Fruit fly (Drosophila melanogaster) whole organism, prepupa: ENCODE data around the gene GILT3.
A peak's percentile ranks its signal among the peaks of the same experiment; 100 is the strongest.

ENCODE experiments used
- CG31627 ChIP-seq: fragments of 200-800 bp; sonication (Bioruptor generic); optimal IDR thresholded peaks from 3 replicates; lab custom pipeline; 2016; ENCODE audit warnings: missing biosample characterization, missing genetic modification characterization
- Gug ChIP-seq: fragments of 200-800 bp; sonication (Bioruptor generic); IDR thresholded peaks from 2 replicates; pipeline ENCODE4 v1.3.6; 2022; ENCODE audit warnings: missing biosample characterization, missing genetic modification characterization
- Hr38 ChIP-seq: sonication (Bioruptor generic); optimal IDR thresholded peaks from 2 replicates; lab custom pipeline; 2016; ENCODE audit warnings: missing biosample characterization, missing genetic modification characterization
- Hr39 ChIP-seq: fragments of 200-800 bp; sonication (Bioruptor generic); optimal IDR thresholded peaks from 2 replicates; lab custom pipeline; 2016; ENCODE audit warnings: missing biosample characterization, missing genetic modification characterization
- Hr4 ChIP-seq: fragments of 200-800 bp; sonication (Bioruptor generic); optimal IDR thresholded peaks from 3 replicates; lab custom pipeline; 2016; ENCODE audit warnings: missing biosample characterization, missing genetic modification characterization
- cyc ChIP-seq: fragments of 200-800 bp; sonication (Bioruptor generic); optimal IDR thresholded peaks from 3 replicates; lab custom pipeline; 2016; ENCODE audit warnings: missing biosample characterization, missing genetic modification characterization
- dac ChIP-seq: fragments of 200-800 bp; sonication (Bioruptor generic); optimal IDR thresholded peaks from 2 replicates; lab custom pipeline; 2017; ENCODE audit warnings: missing biosample characterization, mild to moderate bottlenecking, missing genetic modification characterization

DNA sequence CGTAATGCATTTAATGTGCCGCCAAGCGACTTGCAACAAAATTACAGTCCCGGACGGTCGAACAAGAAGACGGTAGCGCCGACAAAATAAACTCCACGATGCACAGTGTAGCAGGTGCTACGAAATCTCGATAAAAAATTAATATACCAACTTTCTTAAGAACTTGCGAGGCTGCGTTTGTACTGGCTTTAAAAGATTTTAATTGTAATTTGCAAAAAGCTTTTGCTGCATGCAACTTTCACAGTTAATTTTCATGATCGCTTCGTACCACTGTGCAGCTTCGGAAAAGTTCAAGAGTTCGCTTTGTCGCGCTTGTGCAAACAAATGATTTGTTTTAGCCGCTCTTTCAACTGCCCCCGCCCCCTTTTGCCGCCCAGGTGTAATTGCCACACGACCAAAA lies 31.0 kb upstream of the GILT3 start:
- peak; percentile 81 for TF ChIP-seq Hr38
- TF ChIP-seq cyc, result peak; percentile 72
- peak; percentile 80 for TF ChIP-seq Hr39
- peak; percentile 80 for TF ChIP-seq Gug
- peak; percentile 92 for TF ChIP-seq Hr4 (GFP tag; lab: Kevin White, UChicago)
- TF ChIP-seq CG31627, result peak; percentile 74
- TF ChIP-seq dac (GFP tag; lab: Kevin White, UChicago), result peak; percentile 79
